Fruit fly (Drosophila melanogaster): ENCODE data around the gene Tdh.

Tdh gene

dm6 chr3L:20444815-20445519 lies 21.8 kb upstream of the Tdh start (continued):
- TF ChIP-seq Atf3 (GFP tag; optimal IDR thresholded peaks at IDR 0.05) (peak; percentile 17), lola (GFP tag; optimal IDR thresholded peaks at IDR 0.05) (peak in 1 of 3 experiments; percentile 60), pb (GFP tag; optimal IDR thresholded peaks at IDR 0.05) (no peak), gcm (GFP tag; optimal IDR thresholded peaks at IDR 0.05) (peak; percentile 73), zen2 (GFP tag; IDR thresholded peaks at IDR 0.05; ENCODE audit: partially characterized antibody) (no peak), CG12769 (tag; optimal IDR thresholded peaks at IDR 0.05) (peak; percentile 85), oc (tag; optimal IDR thresholded peaks at IDR 0.05) (peak; percentile 81), Fer1 (GFP tag; optimal IDR thresholded peaks at IDR 0.05) (peak; percentile 81), cas (GFP tag; IDR thresholded peaks at IDR 0.05) (peak; percentile 73), Rx (GFP tag; IDR thresholded peaks at IDR 0.05) (peak; percentile 83), CoRest (tag; optimal IDR thresholded peaks at IDR 0.05) (peak; percentile 85), sc (optimal IDR thresholded peaks at IDR 0.05) (no peak), sc (GFP tag; optimal IDR thresholded peaks at IDR 0.05) (peak; percentile 68), CG18011 (GFP tag; optimal IDR thresholded peaks at IDR 0.05) (peak; percentile 60), CG17328 (GFP tag; IDR thresholded peaks at IDR 0.05) (peak; percentile 94), org-1 (GFP tag; optimal IDR thresholded peaks at IDR 0.05) (peak; percentile 74), Lhr (GFP tag; optimal IDR thresholded peaks at IDR 0.05) (peak; percentile 51), CG8290 (GFP tag; optimal IDR thresholded peaks at IDR 0.05) (peak; percentile 48), CG8290 (tag; optimal IDR thresholded peaks at IDR 0.05) (peak; percentile 0 to 82), hth (optimal IDR thresholded peaks at IDR 0.05) (no peak), rib (GFP tag; IDR thresholded peaks at IDR 0.05) (peak; percentile 80; the same call in 1 of the 2 replicates), tio (GFP tag; optimal IDR thresholded peaks at IDR 0.05) (peak; percentile 79), CG8388 (GFP tag; optimal IDR thresholded peaks at IDR 0.05) (peak; percentile 83), bab2 (GFP tag; optimal IDR thresholded peaks at IDR 0.05) (no peak), gcm2 (GFP tag; optimal IDR thresholded peaks at IDR 0.05) (peak; percentile 33), CG12391 (tag; optimal IDR thresholded peaks at IDR 0.05) (peak; percentile 84), eve (GFP tag; optimal IDR thresholded peaks at IDR 0.05) (peak in 1 of 2 experiments; percentile 62), Doc2 (GFP tag; IDR thresholded peaks at IDR 0.05) (peak; percentile 78; the same call in 1 of the 2 replicates), CG4424 (GFP tag; optimal IDR thresholded peaks at IDR 0.05) (peak; percentile 88), CG4282 (GFP tag; optimal IDR thresholded peaks at IDR 0.05) (peak; percentile 27), CG9876 (GFP tag; optimal IDR thresholded peaks at IDR 0.05) (no peak), ro (GFP tag; IDR thresholded peaks at IDR 0.05) (0 out of 2 replicates have a peak, but pooled peaks have one; percentile 46), CG14014 (GFP tag; IDR thresholded peaks at IDR 0.05) (peak; percentile 88), CG11695 (GFP tag; IDR thresholded peaks at IDR 0.05) (peak; percentile 94), Nf-YA (GFP tag; IDR thresholded peaks at IDR 0.05) (peak; percentile 89), CG10274 (GFP tag; optimal IDR thresholded peaks at IDR 0.05) (peak; percentile 52), tup (GFP tag; optimal IDR thresholded peaks at IDR 0.05) (peak; percentile 45), nom (GFP tag; optimal IDR thresholded peaks at IDR 0.05) (peak; percentile 33), CG7556 (GFP tag; optimal IDR thresholded peaks at IDR 0.05) (peak; percentile 85), CG10959 (GFP tag; IDR thresholded peaks at IDR 0.05) (peak; percentile 84), CG17912 (GFP tag; optimal IDR thresholded peaks at IDR 0.05) (no peak), HmgD (GFP tag; optimal IDR thresholded peaks at IDR 0.05) (no peak), CG11560 (tag; IDR thresholded peaks at IDR 0.05) (0 out of 3 replicates have a peak, but pooled peaks have one; percentile 48), CG30020 (tag; optimal IDR thresholded peaks at IDR 0.05) (peak; percentile 3), Chrac-16 (GFP tag; optimal IDR thresholded peaks at IDR 0.05) (peak; percentile 76), lmd (GFP tag; IDR thresholded peaks at IDR 0.05) (peak; percentile 91), Mes4 (GFP tag; optimal IDR thresholded peaks at IDR 0.05) (peak; percentile 15), E2f1 (GFP tag; IDR thresholded peaks at IDR 0.05) (peak; percentile 90), chm (GFP tag; IDR thresholded peaks at IDR 0.05) (peak; percentile 93), ase (GFP tag; IDR thresholded peaks at IDR 0.05) (peak; percentile 94), Max (GFP tag; optimal IDR thresholded peaks at IDR 0.05) (peak; percentile 85)
